Fruit fly (Drosophila melanogaster): ENCODE results near the gene zpg.

The zpg gene

dm6 chr3L:6589429-6590062, 16.3 kb downstream of the zpg start, which contains the start of gene jv (continued):
- TF ChIP-seq stc (GFP tag; IDR thresholded peaks at IDR 0.05) = no peak
- TF ChIP-seq ci (GFP tag; IDR thresholded peaks at IDR 0.05) = peak; percentile 79; the same call in 2 of the 3 replicates
- peak; percentile 49 for TF ChIP-seq CG6689 (GFP tag; IDR thresholded peaks at IDR 0.05)
- no peak for TF ChIP-seq otp (GFP tag; IDR thresholded peaks at IDR 0.05)
- no peak for TF ChIP-seq CG13624 (GFP tag; optimal IDR thresholded peaks at IDR 0.05)
- no peak for TF ChIP-seq CG2889 (GFP tag; IDR thresholded peaks at IDR 0.05)
- TF ChIP-seq shn (GFP tag; optimal IDR thresholded peaks at IDR 0.05) = no peak
- no peak for TF ChIP-seq slp2 (GFP tag; optimal IDR thresholded peaks at IDR 0.05)
- TF ChIP-seq CG4404 (GFP tag; IDR thresholded peaks at IDR 0.05) = peak; percentile 42; the same call in 1 of the 2 replicates
- TF ChIP-seq z (GFP tag; IDR thresholded peaks at IDR 0.05) = 0 out of 3 replicates have a peak, but pooled peaks have one; percentile 26
- TF ChIP-seq CG9437 (GFP tag; optimal IDR thresholded peaks at IDR 0.05) = no peak
- TF ChIP-seq CG14441 (GFP tag; IDR thresholded peaks at IDR 0.05) = peak; percentile 44; the same call in 1 of the 2 replicates
- TF ChIP-seq CG9932 (GFP tag; IDR thresholded peaks at IDR 0.05) = no peak
- 0 out of 2 replicates have a peak, but pooled peaks have one; percentile 15 for TF ChIP-seq Gsc (GFP tag; IDR thresholded peaks at IDR 0.05)
- peak; percentile 41 for TF ChIP-seq nmo (GFP tag; optimal IDR thresholded peaks at IDR 0.05)
- no peak for TF ChIP-seq pan (optimal IDR thresholded peaks at IDR 0.05)
- TF ChIP-seq pan (GFP tag; optimal IDR thresholded peaks at IDR 0.05 in 1 of 2, IDR thresholded peaks at IDR 0.05 in 1 of 2) = peak in 1 of 2 experiments; percentile 25
- TF ChIP-seq CG16863 (GFP tag; optimal IDR thresholded peaks at IDR 0.05) = no peak
- TF ChIP-seq CG15696 (tag; optimal IDR thresholded peaks at IDR 0.05) = peak; percentile 48
- TF ChIP-seq Meics (GFP tag; optimal IDR thresholded peaks at IDR 0.05) = no peak
- TF ChIP-seq CG14710 (tag; optimal IDR thresholded peaks at IDR 0.05) = no peak
- TF ChIP-seq CG10543 (GFP tag; optimal IDR thresholded peaks at IDR 0.05) = no peak
- TF ChIP-seq Hand (GFP tag; optimal IDR thresholded peaks at IDR 0.05) = no peak
- TF ChIP-seq hth (optimal IDR thresholded peaks at IDR 0.05) = no peak
- TF ChIP-seq ttk (GFP tag; IDR thresholded peaks at IDR 0.05) = peak; percentile 44
- no peak for TF ChIP-seq NfI (GFP tag; optimal IDR thresholded peaks at IDR 0.05)
- no peak for TF ChIP-seq HmgD (GFP tag; optimal IDR thresholded peaks at IDR 0.05)
- TF ChIP-seq HHEX (GFP tag; optimal IDR thresholded peaks at IDR 0.05) = no peak
- TF ChIP-seq CG11093 (GFP tag; IDR thresholded peaks at IDR 0.05) = no peak
- peak; percentile 18 for TF ChIP-seq CG17385 (GFP tag; optimal IDR thresholded peaks at IDR 0.05)
- TF ChIP-seq pfk (GFP tag; optimal IDR thresholded peaks at IDR 0.05) = no peak
- TF ChIP-seq Stat92E (GFP tag; optimal IDR thresholded peaks at IDR 0.05) = no peak
- peak; percentile 65; the same call in 1 of the 2 replicates for TF ChIP-seq Drgx (GFP tag; IDR thresholded peaks at IDR 0.05)
- TF ChIP-seq Awh (GFP tag; IDR thresholded peaks at IDR 0.05) = no peak
- peak; percentile 30 for TF ChIP-seq fd96Cb (tag; optimal IDR thresholded peaks at IDR 0.05)
- TF ChIP-seq tll (GFP tag; optimal IDR thresholded peaks at IDR 0.05) = no peak
- TF ChIP-seq grau (tag; optimal IDR thresholded peaks at IDR 0.05) = no peak
- TF ChIP-seq oc (tag; optimal IDR thresholded peaks at IDR 0.05) = peak; percentile 31
- TF ChIP-seq dmrt11E (tag; optimal IDR thresholded peaks at IDR 0.05) = peak; percentile 58
- no peak for TF ChIP-seq eyg (GFP tag; optimal IDR thresholded peaks at IDR 0.05)
- TF ChIP-seq dimm (GFP tag; IDR thresholded peaks at IDR 0.05) = no peak
- TF ChIP-seq wek (GFP tag; optimal IDR thresholded peaks at IDR 0.05) = no peak
- no peak for TF ChIP-seq crc (GFP tag; optimal IDR thresholded peaks at IDR 0.05)
- TF ChIP-seq ems (GFP tag; optimal IDR thresholded peaks at IDR 0.05) = no peak
- TF ChIP-seq CG11695 (GFP tag; IDR thresholded peaks at IDR 0.05) = no peak
- no peak for TF ChIP-seq YL-1 (GFP tag; optimal IDR thresholded peaks at IDR 0.05)
- TF ChIP-seq Oli (tag; optimal IDR thresholded peaks at IDR 0.05) = peak; percentile 39
- TF ChIP-seq Abd-B (GFP tag; optimal IDR thresholded peaks at IDR 0.05) = peak; percentile 21
- 0 out of 2 replicates have a peak, but pooled peaks have one; percentile 14 for TF ChIP-seq esg (GFP tag; conservative IDR thresholded peaks at IDR 0.05)
- no peak for TF ChIP-seq Med (GFP tag)

Data from whole organism, embryonic.